Fruit fly (Drosophila melanogaster): ENCODE results near the gene CG3868.
A peak's percentile ranks its signal among the peaks of the same experiment; 100 is the strongest.

Gene CG3868

DNA sequence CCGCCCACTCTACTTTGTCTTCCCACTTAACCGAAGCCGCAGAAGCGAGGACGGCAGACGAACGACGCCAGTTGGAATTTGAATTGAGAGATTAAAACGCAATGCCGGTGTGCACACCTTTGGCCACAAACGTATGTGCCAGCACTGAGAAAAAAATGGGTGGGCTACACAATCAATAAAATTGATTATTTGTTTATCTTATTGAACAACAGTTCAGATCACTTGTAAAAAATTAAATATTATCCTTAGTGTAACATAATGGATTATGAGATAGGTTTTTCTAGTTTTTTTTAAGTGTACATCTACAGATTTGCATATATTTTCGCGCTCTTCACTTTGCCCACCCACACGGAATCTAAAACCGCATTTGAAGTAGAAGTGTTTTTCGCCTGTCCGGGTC lies 49.0 kb upstream of the CG3868 start (continued):
- TF ChIP-seq crol (GFP tag; IDR thresholded peaks at IDR 0.05) (no peak), stc (GFP tag; IDR thresholded peaks at IDR 0.05) (no peak), Sry-β (GFP tag; optimal IDR thresholded peaks at IDR 0.05) (no peak), odd (GFP tag; optimal IDR thresholded peaks at IDR 0.05) (no peak), CHES-1-like (GFP tag; optimal IDR thresholded peaks at IDR 0.05) (peak; percentile 8), Doc3 (GFP tag; IDR thresholded peaks at IDR 0.05; ENCODE audit: partially characterized antibody) (no peak), CG17912 (GFP tag; optimal IDR thresholded peaks at IDR 0.05) (no peak), Lim3 (GFP tag; IDR thresholded peaks at IDR 0.05) (no peak), kay (GFP tag; optimal IDR thresholded peaks at IDR 0.05) (no peak), CG14441 (GFP tag; IDR thresholded peaks at IDR 0.05) (peak; percentile 36; the same call in 1 of the 2 replicates), eve (GFP tag; optimal IDR thresholded peaks at IDR 0.05) (peak in 1 of 2 experiments; percentile 27), CG6175 (GFP tag; IDR thresholded peaks at IDR 0.05) (no peak), CG3838 (GFP tag; optimal IDR thresholded peaks at IDR 0.05) (no peak), CG14667 (GFP tag; IDR thresholded peaks at IDR 0.05) (no peak), pnt (GFP tag; optimal IDR thresholded peaks at IDR 0.05) (no peak), insv (GFP tag; optimal IDR thresholded peaks at IDR 0.05) (no peak), CG7745 (tag; optimal IDR thresholded peaks at IDR 0.05) (no peak), tll (GFP tag; optimal IDR thresholded peaks at IDR 0.05) (peak in 1 of 2 experiments; percentile 68), Ets97D (GFP tag; optimal IDR thresholded peaks at IDR 0.05) (no peak), ham (GFP tag; IDR thresholded peaks at IDR 0.05) (no peak), CG18476 (GFP tag; optimal IDR thresholded peaks at IDR 0.05) (no peak), Dip2 (GFP tag; IDR thresholded peaks at IDR 0.05) (no peak), sug (tag; optimal IDR thresholded peaks at IDR 0.05) (no peak), zen2 (GFP tag; IDR thresholded peaks at IDR 0.05; ENCODE audit: partially characterized antibody) (no peak), CG16813 (GFP tag; IDR thresholded peaks at IDR 0.05; ENCODE audit: partially characterized antibody) (no peak), slp2 (GFP tag; optimal IDR thresholded peaks at IDR 0.05) (no peak), D19B (GFP tag; optimal IDR thresholded peaks at IDR 0.05) (no peak), CG10267 (tag; optimal IDR thresholded peaks at IDR 0.05) (no peak), Lpt (GFP tag; optimal IDR thresholded peaks at IDR 0.05) (no peak), hbn (GFP tag; IDR thresholded peaks at IDR 0.05; ENCODE audit: partially characterized antibody) (no peak), CG33557 (GFP tag; optimal IDR thresholded peaks at IDR 0.05) (no peak), CG12744 (GFP tag; optimal IDR thresholded peaks at IDR 0.05) (no peak), CG17359 (tag; optimal IDR thresholded peaks at IDR 0.05) (peak; percentile 4), sens-2 (GFP tag; IDR thresholded peaks at IDR 0.05) (no peak), ems (GFP tag; optimal IDR thresholded peaks at IDR 0.05) (no peak), CG16815 (GFP tag; optimal IDR thresholded peaks at IDR 0.05) (peak; percentile 13), CG17328 (GFP tag; IDR thresholded peaks at IDR 0.05) (peak; percentile 43; the same call in 1 of the 2 replicates), Trl (optimal IDR thresholded peaks at IDR 0.05) (no peak), Trl (GFP tag; optimal IDR thresholded peaks at IDR 0.05) (no peak), CG9437 (GFP tag; optimal IDR thresholded peaks at IDR 0.05) (no peak), Gsc (GFP tag; IDR thresholded peaks at IDR 0.05) (no peak), CG42726 (GFP tag; IDR thresholded peaks at IDR 0.05; ENCODE audit: partially characterized antibody) (no peak), pfk (GFP tag; optimal IDR thresholded peaks at IDR 0.05) (no peak), Sox100B (GFP tag; optimal IDR thresholded peaks at IDR 0.05) (no peak), yki (optimal IDR thresholded peaks at IDR 0.05) (no peak), ERR (GFP tag; optimal IDR thresholded peaks at IDR 0.05) (no peak), ro (GFP tag; IDR thresholded peaks at IDR 0.05) (0 out of 2 replicates have a peak, but pooled peaks have one; percentile 23), CG2875 (GFP tag; optimal IDR thresholded peaks at IDR 0.05) (no peak), knrl (GFP tag; IDR thresholded peaks at IDR 0.05; ENCODE audit: partially characterized antibody) (no peak), caup (GFP tag; optimal IDR thresholded peaks at IDR 0.05; ENCODE audit: severe bottlenecking) (no peak), Jarid2 (GFP tag; optimal IDR thresholded peaks at IDR 0.05) (no peak), CG11093 (GFP tag; IDR thresholded peaks at IDR 0.05) (no peak)
